Fruit fly (Drosophila melanogaster): ENCODE data around the gene Pka-C3.

Gene Pka-C3

dm6 chr3L:15898952-15899351 lies 55.6 kb downstream of the Pka-C3 start, which contains the start of gene pHCl-1:
pHCl-1 (minus strand) TSS chr3L:15899029.
- no peak for TF ChIP-seq noc (tag; optimal IDR thresholded peaks at IDR 0.05)

- no peak for TF ChIP-seq noc (tag; optimal IDR thresholded peaks at IDR 0.05)
Observed at dm6 chr3L:15893490-15893889, 61.1 kb downstream of the Pka-C3 start.

dm6 chr3L:15877520-15877919 lies 77.1 kb downstream of the Pka-C3 start:
- no peak for TF ChIP-seq noc (tag; optimal IDR thresholded peaks at IDR 0.05)
